Fruit fly (Drosophila melanogaster): ENCODE measurements around the gene CG11670.

DNA sequence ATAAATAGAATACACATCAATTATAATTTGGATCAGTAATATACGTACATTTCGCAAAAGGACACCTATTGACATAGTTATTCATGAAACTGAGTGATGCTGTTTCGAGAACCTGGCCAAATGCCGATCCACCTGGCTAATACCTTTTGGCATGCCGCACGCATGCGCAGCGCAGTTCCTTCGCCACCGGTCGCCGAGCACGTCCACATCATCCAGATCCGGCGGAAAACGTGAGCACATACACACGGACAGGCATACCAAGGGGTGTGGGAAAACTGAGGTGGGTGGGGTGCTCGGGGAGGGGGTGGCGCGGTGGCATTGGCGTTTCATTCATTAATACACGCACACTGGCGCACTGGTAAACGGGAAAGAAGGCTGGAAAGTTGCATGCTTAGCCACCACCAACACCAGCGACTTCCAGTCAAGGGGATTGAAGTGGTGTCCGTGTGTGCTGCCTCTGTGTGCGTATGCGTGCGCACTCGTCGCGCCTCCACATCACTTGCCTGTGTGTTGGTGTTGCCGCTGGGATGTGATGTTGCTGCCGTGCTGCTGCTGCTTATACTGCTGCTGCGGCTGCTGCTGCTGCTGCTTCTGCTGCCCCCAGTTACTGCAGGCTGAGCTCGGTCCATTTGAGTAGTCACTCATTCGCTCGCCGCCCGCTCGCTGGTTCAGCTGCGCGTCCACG is 15.4 kb downstream of the CG11670 start, which contains the start of gene sim:
- TF ChIP-seq CG1620 (GFP tag; optimal IDR thresholded peaks at IDR 0.05): no peak
- TF ChIP-seq Clk (GFP tag; optimal IDR thresholded peaks at IDR 0.05): no peak
- no peak for TF ChIP-seq CG7045 (GFP tag; optimal IDR thresholded peaks at IDR 0.05)
- no peak for TF ChIP-seq tj (GFP tag; optimal IDR thresholded peaks at IDR 0.05)
- no peak for TF ChIP-seq CG11617 (GFP tag; optimal IDR thresholded peaks at IDR 0.05)
- no peak for TF ChIP-seq Mnt (GFP tag; optimal IDR thresholded peaks at IDR 0.05)
- TF ChIP-seq pad (GFP tag; optimal IDR thresholded peaks at IDR 0.05): no peak
- TF ChIP-seq kay (GFP tag; ENCODE audit: borderline replicate concordance): no peak
- TF ChIP-seq CG12768 (GFP tag; optimal IDR thresholded peaks at IDR 0.05): no peak
- no peak for TF ChIP-seq CG33017 (tag; optimal IDR thresholded peaks at IDR 0.05)
- no peak for TF ChIP-seq ovo (GFP tag; optimal IDR thresholded peaks at IDR 0.05)

Data from whole organism, adult.